Worm (Caenorhabditis elegans) whole organism, late embryonic: Measurements from ENCODE around the gene affl-2.

Source experiments
- ama-1 ChIP-seq: fragments of 150-350 bp; optimal IDR thresholded peaks from 2 replicates; lab custom pipeline; 2014
- ceh-34 ChIP-seq: sonication (generic microtip); optimal IDR thresholded peaks from 2 replicates; lab custom pipeline; 2016; ENCODE audit warnings: mild to moderate bottlenecking, missing genetic modification characterization, missing compliant biosample characterization
- ceh-45 ChIP-seq: fragments of 200-800 bp; sonication (Bioruptor generic); IDR thresholded peaks from 2 replicates; pipeline ENCODE4 v1.3.6; 2022; ENCODE audit warnings: missing genetic modification reagents, missing genetic modification characterization, missing compliant biosample characterization
- elt-2 ChIP-seq: sonication (generic microtip); optimal IDR thresholded peaks from 2 replicates; lab custom pipeline; 2016; ENCODE audit warnings: missing genetic modification reagents, missing genetic modification characterization, missing compliant biosample characterization
- gmeb-2 ChIP-seq: sonication (generic microtip); optimal IDR thresholded peaks from 2 replicates; lab custom pipeline; 2016; ENCODE audit warnings: missing genetic modification characterization, inconsistent platforms, missing compliant biosample characterization
- hlh-6 ChIP-seq: sonication (generic microtip); optimal IDR thresholded peaks from 2 replicates; lab custom pipeline; 2016; ENCODE audit warnings: missing genotype, missing genetic modification characterization, missing compliant biosample characterization
- nhr-11 ChIP-seq: fragments of 150-350 bp; optimal IDR thresholded peaks from 2 replicates; lab custom pipeline; 2014; ENCODE audit warnings: missing biosample characterization, missing genetic modification characterization
- npax-4 ChIP-seq: sonication (generic microtip); optimal IDR thresholded peaks from 2 replicates; lab custom pipeline; 2016; ENCODE audit warnings: missing genetic modification characterization, missing compliant biosample characterization
- pqm-1 ChIP-seq: sonication (generic microtip); optimal IDR thresholded peaks from 2 replicates; lab custom pipeline; 2016; ENCODE audit warnings: missing genetic modification characterization, missing compliant biosample characterization

- TF ChIP-seq elt-2 (tag; lab: Kevin White, UChicago) (no peak), ama-1 (lab: Kevin White, UChicago) (no peak), pqm-1 (tag; lab: Kevin White, UChicago) (no peak), nhr-11 (tag; lab: Kevin White, UChicago) (no peak), ceh-34 (tag; lab: Kevin White, UChicago) (no peak), hlh-6 (no peak), npax-4 (tag; lab: Kevin White, UChicago) (no peak), ceh-45 (GFP tag; lab: Robert Waterston, UW) (no peak), gmeb-2 (tag; lab: Kevin White, UChicago) (no peak)
These were observed 21.1 kb downstream of the affl-2 start for ce11 chrIII:455793-456192.
